Fruit fly (Drosophila melanogaster) whole organism, prepupa: ENCODE results near the gene Reph.

Experiments
- Blimp-1 ChIP-seq: fragments of 200-800 bp; sonication (Bioruptor generic); optimal IDR thresholded peaks from 3 replicates; lab custom pipeline; 2017; ENCODE audit warnings: missing biosample characterization, missing genetic modification characterization, mild to moderate bottlenecking, moderate library complexity, missing genetic modification reagents
- CG10669 ChIP-seq: fragments of 200-800 bp; sonication (Bioruptor generic); optimal IDR thresholded peaks from 3 replicates; lab custom pipeline; 2018; ENCODE audit warnings: missing biosample characterization, mild to moderate bottlenecking, missing genetic modification characterization, moderate library complexity
- CG11294 ChIP-seq: fragments of 200-800 bp; sonication (Bioruptor generic); IDR thresholded peaks from 2 replicates; pipeline ENCODE4 v1.3.6; 2022; ENCODE audit warnings: missing biosample characterization, missing genetic modification characterization
- CG11762 ChIP-seq: fragments of 200-800 bp; sonication (Bioruptor generic); optimal IDR thresholded peaks from 3 replicates; lab custom pipeline; 2016; ENCODE audit warnings: missing biosample characterization, missing genetic modification characterization; ENCODE audit not compliant: insufficient read depth
- CG11902 ChIP-seq: fragments of 200-800 bp; sonication (Bioruptor generic); optimal IDR thresholded peaks from 3 replicates; lab custom pipeline; 2016; ENCODE audit warnings: missing biosample characterization, missing genetic modification characterization
- CG15336 ChIP-seq: fragments of 200-800 bp; sonication (Bioruptor generic); IDR thresholded peaks from 2 replicates; pipeline ENCODE4 v1.3.6; 2022; ENCODE audit warnings: missing biosample characterization, missing genetic modification characterization
- CG1621 ChIP-seq: fragments of 200-800 bp; sonication (Bioruptor generic); optimal IDR thresholded peaks from 3 replicates; lab custom pipeline; 2018; ENCODE audit warnings: missing biosample characterization, mild to moderate bottlenecking, missing genetic modification characterization
- CG16779 ChIP-seq: fragments of 200-800 bp; sonication (Bioruptor generic); optimal IDR thresholded peaks from 3 replicates; lab custom pipeline; 2017; ENCODE audit warnings: missing biosample characterization, mild to moderate bottlenecking, missing genetic modification characterization
- CG3032 ChIP-seq: fragments of 200-800 bp; optimal IDR thresholded peaks from 2 replicates; lab custom pipeline; 2019; ENCODE audit warnings: missing biosample characterization, mild to moderate bottlenecking, missing genetic modification characterization, moderate library complexity
- CG31627 ChIP-seq: fragments of 200-800 bp; sonication (Bioruptor generic); optimal IDR thresholded peaks from 3 replicates; lab custom pipeline; 2016; ENCODE audit warnings: missing biosample characterization, missing genetic modification characterization
- CG32006 ChIP-seq: fragments of 200-800 bp; sonication (Bioruptor generic); optimal IDR thresholded peaks from 3 replicates; lab custom pipeline; 2017; ENCODE audit warnings: missing biosample characterization, mild to moderate bottlenecking, missing genetic modification characterization
- CG3919 ChIP-seq: fragments of 200-800 bp; sonication (Bioruptor generic); optimal IDR thresholded peaks from 3 replicates; lab custom pipeline; 2016; ENCODE audit warnings: missing biosample characterization, missing genetic modification characterization
- CG4318 ChIP-seq: fragments of 200-800 bp; sonication (Bioruptor generic); optimal IDR thresholded peaks from 3 replicates; lab custom pipeline; 2017; ENCODE audit warnings: missing biosample characterization, mild to moderate bottlenecking, missing genetic modification characterization
- CG6276 ChIP-seq: fragments of 200-800 bp; sonication (Bioruptor generic); optimal IDR thresholded peaks from 2 replicates; lab custom pipeline; 2017; ENCODE audit warnings: missing biosample characterization, mild to moderate bottlenecking, missing genetic modification characterization
- CG6792 ChIP-seq: fragments of 200-800 bp; sonication (Bioruptor generic); optimal IDR thresholded peaks from 3 replicates; lab custom pipeline; 2016; ENCODE audit warnings: missing biosample characterization, missing genetic modification characterization
- CG6808 ChIP-seq: fragments of 200-800 bp; sonication (Bioruptor generic); optimal IDR thresholded peaks from 3 replicates; lab custom pipeline; 2017; ENCODE audit warnings: missing biosample characterization, missing genetic modification characterization, mild to moderate bottlenecking, moderate library complexity, missing genetic modification reagents
- CG6854 ChIP-seq: fragments of 200-800 bp; sonication (Bioruptor generic); optimal IDR thresholded peaks from 2 replicates; lab custom pipeline; 2017; ENCODE audit warnings: missing biosample characterization, mild to moderate bottlenecking, missing genetic modification characterization
- CG7368 ChIP-seq: fragments of 200-800 bp; sonication (Bioruptor generic); optimal IDR thresholded peaks from 3 replicates; lab custom pipeline; 2016; ENCODE audit warnings: missing biosample characterization, missing genetic modification characterization
- CG8119 ChIP-seq: fragments of 200-800 bp; sonication (Bioruptor generic); IDR thresholded peaks from 3 replicates; pipeline ENCODE4 v1.3.6; 2022; ENCODE audit warnings: missing biosample characterization, missing genetic modification characterization
- CG8319 ChIP-seq: fragments of 200-800 bp; sonication (Bioruptor generic); optimal IDR thresholded peaks from 3 replicates; lab custom pipeline; 2016; ENCODE audit warnings: missing biosample characterization, missing genetic modification characterization
- CG8632 ChIP-seq: fragments of 200-800 bp; sonication (Bioruptor generic); optimal IDR thresholded peaks from 3 replicates; lab custom pipeline; 2016; ENCODE audit warnings: missing biosample characterization, missing genetic modification characterization
- Eip75B ChIP-seq: fragments of 200-800 bp; sonication (Bioruptor generic); optimal IDR thresholded peaks from 3 replicates; lab custom pipeline; 2016; ENCODE audit warnings: missing biosample characterization, missing genetic modification characterization
- Eip93F ChIP-seq: fragments of 200-800 bp; sonication (Bioruptor generic); optimal IDR thresholded peaks from 2 replicates; lab custom pipeline; 2016; ENCODE audit warnings: missing biosample characterization, mild to moderate bottlenecking, missing genetic modification characterization
- Ets21C ChIP-seq: fragments of 200-800 bp; sonication (Bioruptor generic); optimal IDR thresholded peaks from 3 replicates; lab custom pipeline; 2016; ENCODE audit warnings: missing biosample characterization, missing genetic modification characterization
- Ets96B ChIP-seq: fragments of 200-800 bp; optimal IDR thresholded peaks from 2 replicates; lab custom pipeline; 2019; ENCODE audit warnings: missing biosample characterization, mild to moderate bottlenecking, missing genetic modification characterization, moderate library complexity
- Gug ChIP-seq: fragments of 200-800 bp; sonication (Bioruptor generic); IDR thresholded peaks from 2 replicates; pipeline ENCODE4 v1.3.6; 2022; ENCODE audit warnings: missing biosample characterization, missing genetic modification characterization
- Hr38 ChIP-seq: sonication (Bioruptor generic); optimal IDR thresholded peaks from 2 replicates; lab custom pipeline; 2016; ENCODE audit warnings: missing biosample characterization, missing genetic modification characterization
- Hr39 ChIP-seq: fragments of 200-800 bp; sonication (Bioruptor generic); optimal IDR thresholded peaks from 2 replicates; lab custom pipeline; 2016; ENCODE audit warnings: missing biosample characterization, missing genetic modification characterization
- Hr4 ChIP-seq: fragments of 200-800 bp; sonication (Bioruptor generic); optimal IDR thresholded peaks from 3 replicates; lab custom pipeline; 2016; ENCODE audit warnings: missing biosample characterization, missing genetic modification characterization
- Lpt ChIP-seq: fragments of 200-800 bp; sonication (Bioruptor generic); optimal IDR thresholded peaks from 3 replicates; lab custom pipeline; 2016; ENCODE audit warnings: missing biosample characterization, missing genetic modification characterization
- Met ChIP-seq: fragments of 200-800 bp; sonication (Bioruptor generic); optimal IDR thresholded peaks from 3 replicates; lab custom pipeline; 2016; ENCODE audit warnings: missing biosample characterization, missing genetic modification characterization
- OdsH ChIP-seq: fragments of 200-800 bp; sonication (Bioruptor generic); optimal IDR thresholded peaks from 3 replicates; lab custom pipeline; 2016; ENCODE audit warnings: missing biosample characterization, missing genetic modification characterization
- Smox ChIP-seq: fragments of 200-800 bp; sonication (Bioruptor generic); optimal IDR thresholded peaks from 3 replicates; lab custom pipeline; 2016; ENCODE audit warnings: missing biosample characterization, missing genetic modification characterization
- Sox14 ChIP-seq: fragments of 200-800 bp; sonication (Bioruptor generic); optimal IDR thresholded peaks from 3 replicates; lab custom pipeline; 2016; ENCODE audit warnings: missing biosample characterization, missing genetic modification characterization
- Sox15 ChIP-seq: fragments of 200-800 bp; sonication (Bioruptor generic); optimal IDR thresholded peaks from 3 replicates; lab custom pipeline; 2016; ENCODE audit warnings: missing biosample characterization, missing genetic modification characterization
- achi ChIP-seq: fragments of 200-800 bp; sonication (Bioruptor generic); optimal IDR thresholded peaks from 3 replicates; lab custom pipeline; 2016; ENCODE audit warnings: missing biosample characterization, missing genetic modification characterization
- acj6 ChIP-seq: fragments of 200-800 bp; sonication (Bioruptor generic); optimal IDR thresholded peaks from 3 replicates; lab custom pipeline; 2016; ENCODE audit warnings: missing biosample characterization, missing genetic modification characterization
- cyc ChIP-seq: fragments of 200-800 bp; sonication (Bioruptor generic); optimal IDR thresholded peaks from 3 replicates; lab custom pipeline; 2016; ENCODE audit warnings: missing biosample characterization, missing genetic modification characterization
- dsx ChIP-seq: fragments of 200-800 bp; optimal IDR thresholded peaks from 3 replicates; lab custom pipeline; 2019; ENCODE audit warnings: missing biosample characterization, mild to moderate bottlenecking, missing genetic modification characterization, moderate library complexity; ENCODE audit not compliant: poor library complexity, severe bottlenecking
- eg ChIP-seq: fragments of 200-800 bp; sonication (Bioruptor generic); IDR thresholded peaks from 3 replicates; pipeline ENCODE4 v1.3.6; 2022; ENCODE audit warnings: missing biosample characterization, missing genetic modification characterization
- fd59A ChIP-seq: fragments of 200-800 bp; sonication (Bioruptor generic); optimal IDR thresholded peaks from 2 replicates; lab custom pipeline; 2017; ENCODE audit warnings: missing biosample characterization, mild to moderate bottlenecking, missing genetic modification characterization, missing genetic modification reagents
- fd85E ChIP-seq: fragments of 200-800 bp; sonication (Bioruptor generic); optimal IDR thresholded peaks from 3 replicates; lab custom pipeline; 2016; ENCODE audit warnings: missing biosample characterization, missing genetic modification characterization
- fkh ChIP-seq: fragments of 200-800 bp; sonication (Bioruptor generic); optimal IDR thresholded peaks from 3 replicates; lab custom pipeline; 2017; ENCODE audit warnings: missing biosample characterization, mild to moderate bottlenecking, missing genetic modification characterization, moderate library complexity
- lz ChIP-seq: fragments of 200-800 bp; sonication (Bioruptor generic); optimal IDR thresholded peaks from 3 replicates; lab custom pipeline; 2016; ENCODE audit warnings: missing biosample characterization, missing genetic modification characterization
- net ChIP-seq: fragments of 200-800 bp; sonication (Bioruptor generic); optimal IDR thresholded peaks from 3 replicates; lab custom pipeline; 2016; ENCODE audit warnings: missing biosample characterization, missing genetic modification characterization
- pdm3 ChIP-seq: fragments of 200-800 bp; sonication (Bioruptor generic); optimal IDR thresholded peaks from 3 replicates; lab custom pipeline; 2016; ENCODE audit warnings: missing biosample characterization, missing genetic modification characterization
- salr ChIP-seq, 2 experiments: fragments of 200-800 bp; sonication (Bioruptor generic); optimal IDR thresholded peaks; 3 replicates each; lab custom pipeline; 2016 to 2018; ENCODE audit warnings: missing biosample characterization in 2 of 2, missing genetic modification characterization in 2 of 2, mild to moderate bottlenecking in 1 of 2
- spab ChIP-seq: fragments of 200-800 bp; sonication (Bioruptor generic); optimal IDR thresholded peaks from 2 replicates; lab custom pipeline; 2017; ENCODE audit warnings: missing biosample characterization, mild to moderate bottlenecking, missing genetic modification characterization, missing genetic modification reagents
- ss ChIP-seq, 2 experiments: fragments of 200-800 bp; sonication (Bioruptor generic); optimal IDR thresholded peaks; 2 replicates in 1 of 2; 3 replicates in 1 of 2; lab custom pipeline; 2017 to 2018; ENCODE audit warnings: mild to moderate bottlenecking in 2 of 2, missing biosample characterization in 2 of 2, missing genetic modification characterization in 2 of 2, moderate library complexity in 1 of 2
- svp ChIP-seq: fragments of 200-800 bp; sonication (Bioruptor generic); peaks from one replicate; lab custom pipeline; 2016; ENCODE audit warnings: missing biosample characterization, missing genetic modification characterization
- topi ChIP-seq: fragments of 200-800 bp; sonication (Bioruptor generic); optimal IDR thresholded peaks from 3 replicates; lab custom pipeline; 2016; ENCODE audit warnings: missing biosample characterization, missing genetic modification characterization
- vri ChIP-seq: fragments of 200-800 bp; sonication (Bioruptor generic); optimal IDR thresholded peaks from 3 replicates; lab custom pipeline; 2016; ENCODE audit warnings: missing biosample characterization, mild to moderate bottlenecking, missing genetic modification characterization

Gene Reph

dm6 chr2L:3775767-3776351, 27.5 kb upstream of the Reph start:
- TF ChIP-seq OdsH (GFP tag; lab: Kevin White, UChicago) = peak; percentile 63
- no peak for TF ChIP-seq dsx (GFP tag; lab: Kevin White, UChicago)
- TF ChIP-seq salr (GFP tag; optimal IDR thresholded peaks at IDR 0.05; lab: Kevin White, UChicago) = no peak
- peak; percentile 67 for TF ChIP-seq vri
- TF ChIP-seq Sox15 = peak; percentile 1
- peak; percentile 20 for TF ChIP-seq CG8319 (GFP tag; lab: Kevin White, UChicago)
- peak; percentile 45 for TF ChIP-seq CG3032 (tag; lab: Kevin White, UChicago)
- TF ChIP-seq CG6276 (GFP tag; lab: Kevin White, UChicago) = no peak
- TF ChIP-seq Eip93F (GFP tag; lab: Kevin White, UChicago) = no peak
- TF ChIP-seq CG7368 (GFP tag; lab: Kevin White, UChicago) = no peak
- no peak for TF ChIP-seq CG11762 (GFP tag; lab: Kevin White, UChicago)
- peak; percentile 42 for TF ChIP-seq spab
- TF ChIP-seq CG8119 = peak; percentile 55
- TF ChIP-seq fd85E (GFP tag; lab: Kevin White, UChicago) = no peak
- no peak for TF ChIP-seq Smox (GFP tag; lab: Kevin White, UChicago)
- peak; percentile 29 for TF ChIP-seq Eip75B (GFP tag; lab: Kevin White, UChicago)
- TF ChIP-seq lz (GFP tag; lab: Kevin White, UChicago) = peak; percentile 53
- TF ChIP-seq CG4318 (GFP tag; lab: Kevin White, UChicago) = peak; percentile 13
- TF ChIP-seq fkh (GFP tag; lab: Kevin White, UChicago) = peak; percentile 68
- peak; percentile 29 for TF ChIP-seq CG1621 (tag; lab: Kevin White, UChicago)
- no peak for TF ChIP-seq ss (GFP tag; optimal IDR thresholded peaks at IDR 0.05; lab: Kevin White, UChicago)
- peak; percentile 27 for TF ChIP-seq Ets21C
- no peak for TF ChIP-seq Blimp-1 (GFP tag; lab: Kevin White, UChicago)
- peak; percentile 42 for TF ChIP-seq Hr4 (GFP tag; lab: Kevin White, UChicago)
- no peak for TF ChIP-seq CG16779 (tag; lab: Kevin White, UChicago)
- TF ChIP-seq CG32006 (GFP tag; lab: Kevin White, UChicago) = peak; percentile 50
- TF ChIP-seq Ets96B = peak; percentile 56
- TF ChIP-seq eg (GFP tag; lab: Robert Waterston, UW) = no peak
- peak; percentile 16 for TF ChIP-seq CG6808 (GFP tag; lab: Kevin White, UChicago)
- TF ChIP-seq CG10669 (GFP tag; lab: Kevin White, UChicago) = peak; percentile 41
- TF ChIP-seq CG11902 (GFP tag; lab: Kevin White, UChicago) = peak; percentile 33
- peak; percentile 31 for TF ChIP-seq Met (GFP tag; lab: Kevin White, UChicago)
- TF ChIP-seq net = no peak
- no peak for TF ChIP-seq CG6854 (GFP tag; lab: Kevin White, UChicago)
- TF ChIP-seq achi (GFP tag; lab: Kevin White, UChicago) = peak; percentile 52
- peak; percentile 30 for TF ChIP-seq CG8632
- peak; percentile 18 for TF ChIP-seq CG6792
- TF ChIP-seq acj6 (GFP tag; lab: Kevin White, UChicago) = peak; percentile 73
- peak; percentile 49 for TF ChIP-seq Hr39
- peak; percentile 28 for TF ChIP-seq CG31627 (GFP tag; lab: Kevin White, UChicago)
- peak; percentile 61 for TF ChIP-seq Sox14 (GFP tag; lab: Kevin White, UChicago)
- TF ChIP-seq CG3919 (GFP tag; lab: Kevin White, UChicago) = peak; percentile 45
- TF ChIP-seq Hr38 (GFP tag; lab: Kevin White, UChicago) = no peak
- TF ChIP-seq topi (GFP tag; lab: Kevin White, UChicago) = peak; percentile 61
- no peak for TF ChIP-seq Lpt (GFP tag; lab: Kevin White, UChicago)
- TF ChIP-seq fd59A (GFP tag; lab: Kevin White, UChicago) = peak; percentile 50
- TF ChIP-seq svp = peak; percentile 77
- peak; percentile 44 for TF ChIP-seq cyc
- no peak for TF ChIP-seq CG11294 (GFP tag; lab: Robert Waterston, UW)
- no peak for TF ChIP-seq Gug (GFP tag; lab: Robert Waterston, UW)
- TF ChIP-seq pdm3 (GFP tag; lab: Kevin White, UChicago) = peak; percentile 61
- TF ChIP-seq CG15336 (GFP tag; lab: Robert Waterston, UW) = no peak
